Worm (Caenorhabditis elegans) whole organism, young adult: ENCODE results near the gene clec-256.

Experiments used
- B0019.2 ChIP-seq: fragments of 200-800 bp; sonication (Bioruptor generic); conservative IDR thresholded peaks from 2 replicates; pipeline ENCODE4 v1.3.6; 2022; ENCODE audit warnings: missing genetic modification reagents, missing genetic modification characterization, missing compliant biosample characterization
- F23B12.7 ChIP-seq: sonication (generic microtip); optimal IDR thresholded peaks from 2 replicates; lab custom pipeline; 2017; ENCODE audit warnings: missing genetic modification characterization, mild to moderate bottlenecking, missing compliant biosample characterization, antibody characterized with exemption, moderate library complexity; ENCODE audit not compliant: insufficient read depth
- F33H1.4 ChIP-seq: fragments of 200-800 bp; sonication (Bioruptor generic); IDR thresholded peaks from 2 replicates; pipeline ENCODE4 v1.3.6; 2022; ENCODE audit warnings: missing genetic modification reagents, missing genetic modification characterization, missing compliant biosample characterization
- F37B4.10 ChIP-seq: fragments of 200-800 bp; sonication (Bioruptor generic); IDR thresholded peaks from 2 replicates; pipeline ENCODE4 v1.3.6; 2022; ENCODE audit warnings: missing genetic modification characterization, missing compliant biosample characterization
- F52B5.7 ChIP-seq: sonication (generic microtip); optimal IDR thresholded peaks from 2 replicates; lab custom pipeline; 2016; ENCODE audit warnings: mild to moderate bottlenecking, missing genetic modification characterization, missing compliant biosample characterization
- F57A8.1 ChIP-seq: fragments of 200-800 bp; sonication (Bioruptor generic); optimal IDR thresholded peaks from 2 replicates; lab custom pipeline; 2018; ENCODE audit warnings: mild to moderate bottlenecking, missing genetic modification characterization, moderate library complexity, missing compliant biosample characterization
- F57C9.4 ChIP-seq: sonication (generic microtip); optimal IDR thresholded peaks from 2 replicates; lab custom pipeline; 2017; ENCODE audit warnings: mild to moderate bottlenecking, missing genetic modification characterization, missing compliant biosample characterization
- Y56A3A.18 ChIP-seq: fragments of 200-800 bp; sonication (Bioruptor generic); IDR thresholded peaks from 2 replicates; pipeline ENCODE4 v1.3.6; 2022; ENCODE audit warnings: missing genetic modification reagents, missing genetic modification characterization, missing compliant biosample characterization
- ZK185.1 ChIP-seq: sonication (generic microtip); optimal IDR thresholded peaks from 2 replicates; lab custom pipeline; 2016; ENCODE audit warnings: mild to moderate bottlenecking, missing genetic modification characterization, missing compliant biosample characterization; ENCODE audit not compliant: poor library complexity, severe bottlenecking
- aptf-3 ChIP-seq: fragments of 200-800 bp; sonication (Bioruptor generic); IDR thresholded peaks from 2 replicates; pipeline ENCODE4 v1.3.6; 2022; ENCODE audit warnings: missing genetic modification characterization, missing compliant biosample characterization
- bed-1 ChIP-seq: fragments of 200-800 bp; sonication (Bioruptor generic); IDR thresholded peaks from 2 replicates; pipeline ENCODE4 v1.3.6; 2022; ENCODE audit warnings: missing genetic modification reagents, missing genetic modification characterization, missing compliant biosample characterization
- cebp-1 ChIP-seq, 2 experiments: fragments of 200-800 bp in 1 of 2; sonication (Bioruptor generic) in 1 of 2; sonication (generic microtip) in 1 of 2; IDR thresholded peaks in 1 of 2; optimal IDR thresholded peaks in 1 of 2; 2 replicates each; pipeline versions ENCODE4 v1.3.6 to Lab custom; 2017 to 2022; ENCODE audit warnings: missing compliant biosample characterization in 2 of 2, missing genetic modification characterization in 2 of 2, mild to moderate bottlenecking in 1 of 2, missing genetic modification reagents in 1 of 2, moderate library complexity in 1 of 2
- ceh-27 ChIP-seq: fragments of 200-800 bp; sonication (Bioruptor generic); optimal IDR thresholded peaks from 2 replicates; lab custom pipeline; 2018; ENCODE audit warnings: mild to moderate bottlenecking, missing genetic modification characterization, moderate library complexity, missing compliant biosample characterization
- ceh-58 ChIP-seq: fragments of 200-800 bp; sonication (Bioruptor generic); IDR thresholded peaks from 2 replicates; pipeline ENCODE4 v1.3.6; 2022; ENCODE audit warnings: missing genetic modification characterization, missing compliant biosample characterization
- chd-7 ChIP-seq: sonication (generic microtip); optimal IDR thresholded peaks from 2 replicates; lab custom pipeline; 2016; ENCODE audit warnings: mild to moderate bottlenecking, missing genetic modification characterization, moderate library complexity, missing compliant biosample characterization
- egl-44 ChIP-seq: fragments of 200-800 bp; sonication (Bioruptor generic); IDR thresholded peaks from 2 replicates; pipeline ENCODE4 v1.3.6; 2022; ENCODE audit warnings: missing genetic modification reagents, missing genetic modification characterization, missing compliant biosample characterization
- ekl-4 ChIP-seq: fragments of 200-800 bp; sonication (Bioruptor generic); IDR thresholded peaks from 2 replicates; pipeline ENCODE4 v1.3.6; 2022; ENCODE audit warnings: missing genetic modification reagents, missing genetic modification characterization, missing compliant biosample characterization
- ets-4 ChIP-seq: fragments of 200-800 bp; sonication (Bioruptor generic); optimal IDR thresholded peaks from 2 replicates; lab custom pipeline; 2018; ENCODE audit warnings: mild to moderate bottlenecking, missing genetic modification characterization, missing compliant biosample characterization
- gei-17 ChIP-seq: fragments of 200-800 bp; sonication (Bioruptor generic); optimal IDR thresholded peaks from 2 replicates; lab custom pipeline; 2018; ENCODE audit warnings: mild to moderate bottlenecking, missing genetic modification characterization, missing compliant biosample characterization
- him-1 ChIP-seq: sonication (generic microtip); optimal IDR thresholded peaks from 2 replicates; lab custom pipeline; 2016; ENCODE audit warnings: missing genotype, missing genetic modification reagents, missing genetic modification characterization, missing compliant biosample characterization
- hmg-20 ChIP-seq: fragments of 200-800 bp; sonication (Bioruptor generic); IDR thresholded peaks from 2 replicates; pipeline ENCODE4 v1.3.6; 2022; ENCODE audit warnings: missing genetic modification reagents, missing genetic modification characterization, missing compliant biosample characterization
- let-526 ChIP-seq: fragments of 200-800 bp; sonication (Bioruptor generic); IDR thresholded peaks from 2 replicates; pipeline ENCODE4 v1.3.6; 2022; ENCODE audit warnings: missing genetic modification reagents, missing genetic modification characterization, missing compliant biosample characterization
- lin-26 ChIP-seq: fragments of 200-800 bp; sonication (Bioruptor generic); IDR thresholded peaks from 2 replicates; pipeline ENCODE4 v1.3.6; 2022; ENCODE audit warnings: missing genetic modification reagents, missing genetic modification characterization, missing compliant biosample characterization
- lin-40 ChIP-seq: sonication (generic microtip); optimal IDR thresholded peaks from 2 replicates; lab custom pipeline; 2016; ENCODE audit warnings: missing genetic modification characterization, mild to moderate bottlenecking, missing compliant biosample characterization, missing genotype, missing genetic modification reagents
- lin-54 ChIP-seq: fragments of 200-800 bp; sonication (Bioruptor generic); optimal IDR thresholded peaks from 2 replicates; lab custom pipeline; 2018; ENCODE audit warnings: mild to moderate bottlenecking, missing genetic modification characterization, missing compliant biosample characterization
- mel-28 ChIP-seq: sonication (generic microtip); optimal IDR thresholded peaks from 2 replicates; lab custom pipeline; 2016; ENCODE audit warnings: borderline replicate concordance, mild to moderate bottlenecking, missing genetic modification characterization, missing compliant biosample characterization
- nfya-1 ChIP-seq: sonication (generic microtip); optimal IDR thresholded peaks from 2 replicates; lab custom pipeline; 2017; ENCODE audit warnings: antibody characterized with exemption, missing compliant biosample characterization, missing genetic modification characterization, borderline replicate concordance; ENCODE audit not compliant: insufficient read depth
- nhr-179 ChIP-seq: sonication (generic microtip); optimal IDR thresholded peaks from 2 replicates; lab custom pipeline; 2016; ENCODE audit warnings: mild to moderate bottlenecking, missing genetic modification characterization, missing compliant biosample characterization
- repo-1 ChIP-seq: sonication (generic microtip); optimal IDR thresholded peaks from 2 replicates; lab custom pipeline; 2017; ENCODE audit warnings: mild to moderate bottlenecking, missing genetic modification characterization, missing compliant biosample characterization
- sea-2 ChIP-seq: fragments of 200-800 bp; sonication (Bioruptor generic); IDR thresholded peaks from 2 replicates; pipeline ENCODE4 v1.3.6; 2022; ENCODE audit warnings: missing genetic modification characterization, missing compliant biosample characterization
- snpc-1.1 ChIP-seq: sonication (generic microtip); optimal IDR thresholded peaks from 2 replicates; lab custom pipeline; 2017; ENCODE audit warnings: missing genetic modification characterization, mild to moderate bottlenecking, missing compliant biosample characterization, antibody characterized with exemption, moderate library complexity, missing genotype, missing genetic modification reagents; ENCODE audit not compliant: insufficient read depth
- snpc-1.3 ChIP-seq: sonication (generic microtip); optimal IDR thresholded peaks from 2 replicates; lab custom pipeline; 2017; ENCODE audit warnings: missing genetic modification characterization, mild to moderate bottlenecking, missing compliant biosample characterization, antibody characterized with exemption, moderate library complexity, missing genotype, missing genetic modification reagents; ENCODE audit not compliant: insufficient read depth
- somi-1 ChIP-seq: fragments of 200-800 bp; sonication (Bioruptor generic); optimal IDR thresholded peaks from 2 replicates; lab custom pipeline; 2018; ENCODE audit warnings: mild to moderate bottlenecking, missing genetic modification characterization, missing compliant biosample characterization
- tbx-9 ChIP-seq: sonication (generic microtip); optimal IDR thresholded peaks from 2 replicates; lab custom pipeline; 2016; ENCODE audit warnings: borderline replicate concordance, missing genetic modification characterization, inconsistent platforms, missing compliant biosample characterization
- xnd-1 ChIP-seq: sonication (generic microtip); optimal IDR thresholded peaks from 2 replicates; lab custom pipeline; 2016; ENCODE audit warnings: missing genotype, missing genetic modification reagents, missing genetic modification characterization, missing compliant biosample characterization
- ztf-25 ChIP-seq: fragments of 200-800 bp; sonication (Bioruptor generic); IDR thresholded peaks from 2 replicates; pipeline ENCODE4 v1.3.6; 2022; ENCODE audit warnings: missing genetic modification reagents, missing genetic modification characterization, missing compliant biosample characterization

clec-256 gene

ce11 chrV:18771390-18771789, at the start of gene clec-256:
clec-256 (plus strand) TSS chrV:18771690.
- TF ChIP-seq lin-26: no peak
- TF ChIP-seq gei-17 (GFP tag; lab: Kevin White, UChicago): no peak
- no peak for TF ChIP-seq bed-1 (GFP tag; lab: Robert Waterston, UW)
- no peak for TF ChIP-seq snpc-1.3
- no peak for TF ChIP-seq tbx-9
- TF ChIP-seq ekl-4 (GFP tag; lab: Robert Waterston, UW): no peak
- no peak for TF ChIP-seq F23B12.7
- no peak for TF ChIP-seq mel-28
- TF ChIP-seq somi-1 (GFP tag; lab: Kevin White, UChicago): no peak
- no peak for TF ChIP-seq ceh-58 (GFP tag; lab: Robert Waterston, UW)
- TF ChIP-seq F37B4.10 (GFP tag; lab: Robert Waterston, UW): no peak
- no peak for TF ChIP-seq him-1 (tag; lab: Kevin White, UChicago)
- no peak for TF ChIP-seq ztf-25 (GFP tag; lab: Robert Waterston, UW)
- TF ChIP-seq B0019.2: no peak
- no peak for TF ChIP-seq nhr-179 (tag; lab: Kevin White, UChicago)
- no peak for TF ChIP-seq nfya-1 (tag; lab: Kevin White, UChicago)
- TF ChIP-seq ets-4 (GFP tag; lab: Kevin White, UChicago): no peak
- no peak for TF ChIP-seq chd-7 (tag; lab: Kevin White, UChicago)

ce11 chrV:18721873-18722272, 49.6 kb upstream of the clec-256 start:
- TF ChIP-seq cebp-1 (GFP tag; IDR thresholded peaks at IDR 0.05; lab: Robert Waterston, UW) (no peak), cebp-1 (tag; optimal IDR thresholded peaks at IDR 0.05; lab: Kevin White, UChicago) (no peak), snpc-1.3 (no peak), lin-40 (no peak), lin-26 (no peak), snpc-1.1 (tag; lab: Kevin White, UChicago) (no peak), F52B5.7 (tag; lab: Kevin White, UChicago) (no peak), let-526 (GFP tag; lab: Robert Waterston, UW) (no peak), aptf-3 (GFP tag; lab: Robert Waterston, UW) (no peak), egl-44 (no peak)

ce11 chrV:18722510-18723299, 48.8 kb upstream of the clec-256 start:
- TF ChIP-seq F33H1.4 (GFP tag; lab: Robert Waterston, UW): no peak
- no peak for TF ChIP-seq repo-1 (tag; lab: Kevin White, UChicago)
- TF ChIP-seq ceh-27: no peak
- TF ChIP-seq Y56A3A.18 (GFP tag; lab: Robert Waterston, UW): no peak
- no peak for TF ChIP-seq ZK185.1
- no peak for TF ChIP-seq F57C9.4 (tag; lab: Kevin White, UChicago)
- no peak for TF ChIP-seq xnd-1 (tag; lab: Kevin White, UChicago)
- no peak for TF ChIP-seq lin-54 (GFP tag; lab: Kevin White, UChicago)
- no peak for TF ChIP-seq F57A8.1 (GFP tag; lab: Kevin White, UChicago)
- no peak for TF ChIP-seq hmg-20 (GFP tag; lab: Robert Waterston, UW)
- TF ChIP-seq snpc-1.1 (tag; lab: Kevin White, UChicago): no peak
- TF ChIP-seq sea-2 (GFP tag; lab: Robert Waterston, UW): no peak
- TF ChIP-seq, all 124 proteins: peak for 0
